Fruit fly (Drosophila melanogaster) whole organism, embryonic: Measurements from ENCODE around the gene dlt.
A peak's percentile ranks its signal among the peaks of the same experiment; 100 is the strongest.

Source experiments
- B-H1 ChIP-seq: fragments of 200-800 bp; sonication (Bioruptor generic); IDR thresholded peaks from 3 replicates; pipeline ENCODE4 v1.3.6; 2022; ENCODE audit warnings: missing biosample characterization, missing genetic modification characterization
- CG10431 ChIP-seq: fragments of 200-800 bp; sonication (Bioruptor generic); optimal IDR thresholded peaks from 3 replicates; lab custom pipeline; 2018; ENCODE audit warnings: missing biosample characterization, mild to moderate bottlenecking, missing genetic modification characterization
- CG11398 ChIP-seq: fragments of 200-800 bp; sonication (Bioruptor generic); optimal IDR thresholded peaks from 2 replicates; lab custom pipeline; 2016; ENCODE audit warnings: missing biosample characterization, missing genetic modification characterization
- CG11504 ChIP-seq: fragments of 200-800 bp; sonication (Bioruptor generic); optimal IDR thresholded peaks from 3 replicates; lab custom pipeline; 2019; ENCODE audit warnings: missing biosample characterization, mild to moderate bottlenecking, missing genetic modification characterization, moderate library complexity
- CG11723 ChIP-seq: fragments of 200-800 bp; sonication (Bioruptor generic); optimal IDR thresholded peaks from 2 replicates; lab custom pipeline; 2017; ENCODE audit warnings: missing biosample characterization, mild to moderate bottlenecking, missing genetic modification characterization
- CG12219 ChIP-seq: fragments of 200-800 bp; sonication (Bioruptor generic); optimal IDR thresholded peaks from 3 replicates; lab custom pipeline; 2018; ENCODE audit warnings: missing biosample characterization, mild to moderate bottlenecking, missing genetic modification characterization
- CG13894 ChIP-seq: fragments of 200-800 bp; sonication (Bioruptor generic); optimal IDR thresholded peaks from 3 replicates; lab custom pipeline; 2018; ENCODE audit warnings: missing biosample characterization, mild to moderate bottlenecking, missing genetic modification characterization, moderate library complexity
- CG14667 ChIP-seq: fragments of 200-800 bp; sonication (Bioruptor generic); IDR thresholded peaks from 2 replicates; pipeline ENCODE4 v1.3.6; 2022; ENCODE audit warnings: missing biosample characterization, missing genetic modification characterization
- CG15011 ChIP-seq: fragments of 200-800 bp; sonication (Bioruptor generic); optimal IDR thresholded peaks from 3 replicates; lab custom pipeline; 2018; ENCODE audit warnings: missing biosample characterization, mild to moderate bottlenecking, missing genetic modification characterization
- CG1792 ChIP-seq: fragments of 200-800 bp; sonication (Bioruptor generic); optimal IDR thresholded peaks from 2 replicates; lab custom pipeline; 2016; ENCODE audit warnings: missing biosample characterization, missing genetic modification characterization
- CG2678 ChIP-seq: fragments of 200-800 bp; sonication (Bioruptor generic); optimal IDR thresholded peaks from 3 replicates; lab custom pipeline; 2019; ENCODE audit warnings: missing biosample characterization, mild to moderate bottlenecking, missing genetic modification characterization, moderate library complexity
- CG31441 ChIP-seq: fragments of 200-800 bp; sonication (Bioruptor generic); IDR thresholded peaks from 2 replicates; pipeline ENCODE4 v1.3.6; 2022; ENCODE audit warnings: missing biosample characterization, missing genetic modification characterization
- CG3163 ChIP-seq: fragments of 200-800 bp; sonication (Bioruptor generic); optimal IDR thresholded peaks from 3 replicates; lab custom pipeline; 2016; ENCODE audit warnings: missing biosample characterization, missing genetic modification characterization
- CG3281 ChIP-seq: fragments of 200-800 bp; sonication (Bioruptor generic); optimal IDR thresholded peaks from 3 replicates; lab custom pipeline; 2017; ENCODE audit warnings: missing biosample characterization, mild to moderate bottlenecking, missing genetic modification characterization
- CG3995 ChIP-seq: fragments of 200-800 bp; sonication (Bioruptor generic); optimal IDR thresholded peaks from 3 replicates; lab custom pipeline; 2016; ENCODE audit warnings: missing biosample characterization, missing genetic modification characterization
- CG6683 ChIP-seq: fragments of 200-800 bp; sonication (Bioruptor generic); optimal IDR thresholded peaks from 2 replicates; lab custom pipeline; 2017; ENCODE audit warnings: missing biosample characterization, mild to moderate bottlenecking, missing genetic modification characterization, missing genetic modification reagents
- CG7556 ChIP-seq: fragments of 200-800 bp; sonication (Bioruptor generic); optimal IDR thresholded peaks from 2 replicates; lab custom pipeline; 2017; ENCODE audit warnings: missing biosample characterization, mild to moderate bottlenecking, missing genetic modification characterization
- CG8281 ChIP-seq: fragments of 200-800 bp; sonication (Bioruptor generic); optimal IDR thresholded peaks from 2 replicates; lab custom pipeline; 2018; ENCODE audit warnings: missing biosample characterization, mild to moderate bottlenecking, missing genetic modification characterization, moderate library complexity
- CG8359 ChIP-seq: fragments of 200-800 bp; sonication (Bioruptor generic); optimal IDR thresholded peaks from 2 replicates; lab custom pipeline; 2017; ENCODE audit warnings: missing biosample characterization, mild to moderate bottlenecking, missing genetic modification characterization, borderline replicate concordance
- CG9437 ChIP-seq: fragments of 200-800 bp; sonication (Bioruptor generic); optimal IDR thresholded peaks from 2 replicates; lab custom pipeline; 2018; ENCODE audit warnings: missing biosample characterization, mild to moderate bottlenecking, missing genetic modification characterization
- CG9797 ChIP-seq: fragments of 200-800 bp; sonication (Bioruptor generic); optimal IDR thresholded peaks from 3 replicates; lab custom pipeline; 2018; ENCODE audit warnings: missing biosample characterization, mild to moderate bottlenecking, missing genetic modification characterization
- CrebB ChIP-seq: fragments of 200-800 bp; sonication (Bioruptor generic); optimal IDR thresholded peaks from 3 replicates; lab custom pipeline; 2018; ENCODE audit warnings: missing biosample characterization, mild to moderate bottlenecking, missing genetic modification characterization
- D ChIP-seq, 2 experiments: fragments of 200-800 bp in 1 of 2; fragments of >200 bp in 1 of 2; sonication (Bioruptor generic) in 1 of 2; optimal IDR thresholded peaks; 2 replicates in 1 of 2; 3 replicates in 1 of 2; lab custom pipeline; 2017; ENCODE audit warnings: mild to moderate bottlenecking in 1 of 2, missing biosample characterization in 1 of 2, missing genetic modification characterization in 1 of 2, missing genetic modification reagents in 1 of 2
- Deaf1 ChIP-seq: fragments of 200-800 bp; optimal IDR thresholded peaks from 3 replicates; lab custom pipeline; 2019; ENCODE audit warnings: missing biosample characterization, mild to moderate bottlenecking, missing genetic modification characterization, moderate library complexity
- Dip3 ChIP-seq: fragments of 200-800 bp; sonication (Bioruptor generic); optimal IDR thresholded peaks from 3 replicates; lab custom pipeline; 2016; ENCODE audit warnings: missing biosample characterization, missing genetic modification characterization
- ERR ChIP-seq: fragments of 200-800 bp; sonication (Bioruptor generic); optimal IDR thresholded peaks from 2 replicates; lab custom pipeline; 2016; ENCODE audit warnings: missing biosample characterization, missing genetic modification characterization
- Fer2 ChIP-seq: fragments of 200-800 bp; sonication (Bioruptor generic); optimal IDR thresholded peaks from 2 replicates; lab custom pipeline; 2018; ENCODE audit warnings: missing biosample characterization, mild to moderate bottlenecking, missing genetic modification characterization, moderate library complexity
- HHEX ChIP-seq: fragments of 200-800 bp; sonication (Bioruptor generic); optimal IDR thresholded peaks from 3 replicates; lab custom pipeline; 2017; ENCODE audit warnings: missing biosample characterization, mild to moderate bottlenecking, missing genetic modification characterization, missing genetic modification reagents
- HLH3B ChIP-seq: fragments of 200-800 bp; sonication (Bioruptor generic); IDR thresholded peaks from 2 replicates; pipeline ENCODE4 v1.3.6; 2022; ENCODE audit warnings: missing biosample characterization, missing genetic modification characterization
- Hr51 ChIP-seq, 2 experiments: fragments of 200-800 bp; sonication (Bioruptor generic); optimal IDR thresholded peaks; 2 replicates in 1 of 2; 3 replicates in 1 of 2; lab custom pipeline; 2016 to 2018; ENCODE audit warnings: missing biosample characterization in 2 of 2, missing genetic modification characterization in 2 of 2, mild to moderate bottlenecking in 1 of 2, moderate library complexity in 1 of 2
- Mes4 ChIP-seq: fragments of 200-800 bp; sonication (Bioruptor generic); optimal IDR thresholded peaks from 2 replicates; lab custom pipeline; 2016; ENCODE audit warnings: missing biosample characterization, missing genetic modification characterization
- NFAT ChIP-seq: fragments of 200-800 bp; sonication (Bioruptor generic); IDR thresholded peaks from 2 replicates; pipeline ENCODE4 v1.3.6; 2022; ENCODE audit warnings: missing biosample characterization, missing genetic modification characterization
- NK7.1 ChIP-seq: fragments of 200-800 bp; sonication (Bioruptor generic); optimal IDR thresholded peaks from 3 replicates; lab custom pipeline; 2016; ENCODE audit warnings: missing biosample characterization, missing genetic modification characterization
- Oaz ChIP-seq: fragments of 200-800 bp; sonication (Bioruptor generic); IDR thresholded peaks from 2 replicates; pipeline ENCODE4 v1.3.6; 2022; ENCODE audit warnings: missing biosample characterization, missing genetic modification characterization
- PHDP ChIP-seq: fragments of 200-800 bp; sonication (Bioruptor generic); optimal IDR thresholded peaks from 3 replicates; lab custom pipeline; 2018; ENCODE audit warnings: missing biosample characterization, mild to moderate bottlenecking, missing genetic modification characterization, moderate library complexity
- Ravus ChIP-seq: fragments of 200-800 bp; sonication (Bioruptor generic); IDR thresholded peaks from 2 replicates; pipeline ENCODE4 v1.3.6; 2022; ENCODE audit warnings: missing biosample characterization, missing genetic modification characterization
- Sin3A ChIP-seq: fragments of >200 bp; optimal IDR thresholded peaks from 2 replicates; lab custom pipeline; 2018
- Sry-δ ChIP-seq: fragments of 200-800 bp; sonication (Bioruptor generic); optimal IDR thresholded peaks from 2 replicates; lab custom pipeline; 2016; ENCODE audit warnings: missing biosample characterization, missing genetic modification characterization
- Xrp1 ChIP-seq: fragments of 200-800 bp; sonication (Bioruptor generic); IDR thresholded peaks from 2 replicates; pipeline ENCODE4 v1.3.6; 2022; ENCODE audit warnings: missing biosample characterization, missing genetic modification characterization
- ab ChIP-seq: fragments of 200-800 bp; sonication (Bioruptor generic); optimal IDR thresholded peaks from 2 replicates; lab custom pipeline; 2016; ENCODE audit warnings: missing biosample characterization, missing genetic modification characterization
- da ChIP-seq: fragments of 200-800 bp; sonication (Bioruptor generic); optimal IDR thresholded peaks from 2 replicates; lab custom pipeline; 2016; ENCODE audit warnings: missing biosample characterization, missing genetic modification characterization
- en ChIP-seq: fragments of 200-800 bp; sonication (Bioruptor generic); optimal IDR thresholded peaks from 2 replicates; lab custom pipeline; 2016; ENCODE audit warnings: missing biosample characterization, missing genetic modification characterization
- pfk ChIP-seq: fragments of 200-800 bp; sonication (Bioruptor generic); optimal IDR thresholded peaks from 2 replicates; lab custom pipeline; 2018; ENCODE audit warnings: missing biosample characterization, mild to moderate bottlenecking, missing genetic modification characterization, moderate library complexity
- phol ChIP-seq: fragments of 200-800 bp; sonication (Bioruptor generic); optimal IDR thresholded peaks from 3 replicates; lab custom pipeline; 2018; ENCODE audit warnings: missing biosample characterization, mild to moderate bottlenecking, missing genetic modification characterization, moderate library complexity
- sc ChIP-seq, 3 experiments: fragments of >200 bp in 2 of 3; fragments of 200-800 bp in 1 of 3; sonication (Bioruptor generic) in 1 of 3; optimal IDR thresholded peaks; 2 replicates in 2 of 3; 3 replicates in 1 of 3; lab custom pipeline; 2017; ENCODE audit warnings: mild to moderate bottlenecking in 1 of 3, missing biosample characterization in 1 of 3, missing genetic modification characterization in 1 of 3, missing genetic modification reagents in 1 of 3
- so ChIP-seq: fragments of 200-800 bp; sonication (Bioruptor generic); IDR thresholded peaks from 3 replicates; pipeline ENCODE4 v1.3.6; 2022; ENCODE audit warnings: missing biosample characterization, missing genetic modification characterization
- tap ChIP-seq: fragments of 200-800 bp; optimal IDR thresholded peaks from 3 replicates; lab custom pipeline; 2019; ENCODE audit warnings: missing biosample characterization, mild to moderate bottlenecking, missing genetic modification characterization, moderate library complexity
- toy ChIP-seq: fragments of 200-800 bp; sonication (Bioruptor generic); IDR thresholded peaks from 2 replicates; pipeline ENCODE4 v1.3.6; 2022; ENCODE audit warnings: missing biosample characterization, missing genetic modification characterization
- usp ChIP-seq: fragments of >200 bp; optimal IDR thresholded peaks from 2 replicates; lab custom pipeline; 2017; ENCODE audit warnings: missing biosample characterization, missing genetic modification characterization
- vfl ChIP-seq: fragments of 200-800 bp; sonication (Bioruptor generic); optimal IDR thresholded peaks from 2 replicates; lab custom pipeline; 2016; ENCODE audit warnings: missing biosample characterization, missing genetic modification characterization
- yki ChIP-seq: fragments of >200 bp; optimal IDR thresholded peaks from 3 replicates; lab custom pipeline; 2018

Gene dlt

dm6 chr3L:1808631-1809030, 13.5 kb upstream of the dlt start (continued):
- TF ChIP-seq HLH3B, result peak; percentile 93
- peak; percentile 88 for TF ChIP-seq CG31441 (GFP tag; lab: Robert Waterston, UW)
- no peak for TF ChIP-seq D (optimal IDR thresholded peaks at IDR 0.05; lab: Kevin White, UChicago)
- peak; percentile 68 for TF ChIP-seq D (GFP tag; optimal IDR thresholded peaks at IDR 0.05; lab: Kevin White, UChicago)
- peak; percentile 81 for TF ChIP-seq ERR
- no peak for TF ChIP-seq yki (lab: Kevin White, UChicago)
- TF ChIP-seq Sin3A (lab: Kevin White, UChicago), result no peak
- TF ChIP-seq CG8281, result peak; percentile 64
- peak; percentile 65 for TF ChIP-seq Deaf1 (tag; lab: Kevin White, UChicago)
- no peak for TF ChIP-seq CG8359 (GFP tag; lab: Kevin White, UChicago)
- TF ChIP-seq en (GFP tag; lab: Kevin White, UChicago), result peak; percentile 89
- TF ChIP-seq CG12219 (GFP tag; lab: Kevin White, UChicago), result peak; percentile 91
- peak; percentile 67 for TF ChIP-seq CG3163 (GFP tag; lab: Kevin White, UChicago)
- no peak for TF ChIP-seq usp (GFP tag; lab: Kevin White, UChicago)
- peak; percentile 67 for TF ChIP-seq CG9437
- peak; percentile 89 for TF ChIP-seq B-H1 (GFP tag; lab: Robert Waterston, UW)
- peak; percentile 88 for TF ChIP-seq Oaz (GFP tag; lab: Robert Waterston, UW)
- peak; percentile 84 for TF ChIP-seq CG3281 (GFP tag; lab: Kevin White, UChicago)
- TF ChIP-seq CrebB, result peak; percentile 88
- peak; percentile 70 for TF ChIP-seq CG6683 (GFP tag; lab: Kevin White, UChicago)
- no peak for TF ChIP-seq CG10431 (GFP tag; lab: Kevin White, UChicago)
- TF ChIP-seq Sry-δ (GFP tag; lab: Kevin White, UChicago), result peak; percentile 57
- TF ChIP-seq CG11723, result no peak
- peak; percentile 88 for TF ChIP-seq CG14667 (GFP tag; lab: Robert Waterston, UW)
- peak; percentile 72 for TF ChIP-seq CG11398 (GFP tag; lab: Kevin White, UChicago)
- TF ChIP-seq pfk (GFP tag; lab: Kevin White, UChicago), result no peak
- peak; percentile 63 for TF ChIP-seq Fer2 (tag; lab: Kevin White, UChicago)
- peak; percentile 79 for TF ChIP-seq Dip3 (GFP tag; lab: Kevin White, UChicago)
- no peak for TF ChIP-seq CG15011 (GFP tag; lab: Kevin White, UChicago)
- TF ChIP-seq Hr51 (GFP tag; optimal IDR thresholded peaks at IDR 0.05; lab: Kevin White, UChicago), result peak; percentile 78 to 91
- peak; percentile 92 for TF ChIP-seq CG2678 (tag; lab: Kevin White, UChicago)
- TF ChIP-seq CG1792, result peak; percentile 79
- TF ChIP-seq CG11504 (tag; lab: Kevin White, UChicago), result peak; percentile 92
- peak; percentile 93 for TF ChIP-seq so (GFP tag; lab: Robert Waterston, UW)
- TF ChIP-seq CG9797 (GFP tag; lab: Kevin White, UChicago), result peak; percentile 1
- peak; percentile 85 for TF ChIP-seq CG7556 (GFP tag; lab: Kevin White, UChicago)
- peak; percentile 89 for TF ChIP-seq NFAT (GFP tag; lab: Robert Waterston, UW)
- TF ChIP-seq CG3995, result peak; percentile 6
- TF ChIP-seq HHEX (GFP tag; lab: Kevin White, UChicago), result peak; percentile 88
- TF ChIP-seq NK7.1, result peak; percentile 66
- peak; percentile 94 for TF ChIP-seq Xrp1 (GFP tag; lab: Robert Waterston, UW)
- peak; percentile 90 for TF ChIP-seq tap (tag; lab: Kevin White, UChicago)
- peak; percentile 83 for TF ChIP-seq phol
- TF ChIP-seq Ravus, result peak; percentile 82
- TF ChIP-seq da, result peak; percentile 7
- TF ChIP-seq CG13894, result peak; percentile 85
- no peak for TF ChIP-seq sc (optimal IDR thresholded peaks at IDR 0.05; lab: Kevin White, UChicago)
- no peak for TF ChIP-seq sc (GFP tag; optimal IDR thresholded peaks at IDR 0.05; lab: Kevin White, UChicago)
- TF ChIP-seq ab, result peak; percentile 87
- peak; percentile 77 for TF ChIP-seq vfl (GFP tag; lab: Kevin White, UChicago)
- peak; percentile 81 for TF ChIP-seq Mes4 (GFP tag; lab: Kevin White, UChicago)
- TF ChIP-seq toy (GFP tag; lab: Robert Waterston, UW), result peak; percentile 79
- peak; percentile 90 for TF ChIP-seq PHDP
